Worm (Caenorhabditis elegans) whole organism, early embryonic: ENCODE results near the gene sre-27.

ENCODE experiments used
- B0310.2 ChIP-seq: sonication (generic microtip); optimal IDR thresholded peaks from 2 replicates; lab custom pipeline; 2016; ENCODE audit warnings: mild to moderate bottlenecking, missing genetic modification characterization, missing compliant biosample characterization
- F13C5.2 ChIP-seq: sonication (generic microtip); optimal IDR thresholded peaks from 2 replicates; lab custom pipeline; 2017; ENCODE audit warnings: mild to moderate bottlenecking, missing genetic modification characterization, inconsistent platforms, missing compliant biosample characterization
- aly-1 ChIP-seq: sonication (generic microtip); optimal IDR thresholded peaks from 2 replicates; lab custom pipeline; 2016; ENCODE audit warnings: missing genetic modification characterization, missing compliant biosample characterization
- ama-1 ChIP-seq: fragments of 150-350 bp; optimal IDR thresholded peaks from 2 replicates; lab custom pipeline; 2014
- ceh-13 ChIP-seq: fragments of 200-800 bp; sonication (Bioruptor generic); optimal IDR thresholded peaks from 2 replicates; lab custom pipeline; 2018; ENCODE audit warnings: mild to moderate bottlenecking, missing genetic modification characterization, missing compliant biosample characterization
- ceh-36 ChIP-seq: sonication (generic microtip); optimal IDR thresholded peaks from 2 replicates; lab custom pipeline; 2016; ENCODE audit warnings: missing genetic modification characterization, inconsistent platforms, missing compliant biosample characterization
- ets-7 ChIP-seq: sonication (generic microtip); optimal IDR thresholded peaks from 2 replicates; lab custom pipeline; 2016; ENCODE audit warnings: missing genotype, missing genetic modification characterization, missing compliant biosample characterization
- flt-1 ChIP-seq: fragments of 200-800 bp; sonication (Bioruptor generic); IDR thresholded peaks from 2 replicates; pipeline ENCODE4 v1.3.6; 2022; ENCODE audit warnings: missing genetic modification characterization, missing compliant biosample characterization
- hmbx-1 ChIP-seq: sonication (generic microtip); optimal IDR thresholded peaks from 2 replicates; lab custom pipeline; 2016; ENCODE audit warnings: mild to moderate bottlenecking, missing genetic modification characterization, missing compliant biosample characterization
- hmg-4 ChIP-seq: fragments of 200-800 bp; sonication (Bioruptor generic); optimal IDR thresholded peaks from 2 replicates; lab custom pipeline; 2018; ENCODE audit warnings: mild to moderate bottlenecking, missing genetic modification characterization, missing compliant biosample characterization
- hnd-1 ChIP-seq: sonication (generic microtip); optimal IDR thresholded peaks from 2 replicates; lab custom pipeline; 2016; ENCODE audit warnings: missing genetic modification characterization, missing compliant biosample characterization
- pes-1 ChIP-seq: fragments of 200-800 bp; sonication (Bioruptor generic); IDR thresholded peaks from 2 replicates; pipeline ENCODE4 v1.3.6; 2022; ENCODE audit warnings: missing genetic modification reagents, missing genetic modification characterization, missing compliant biosample characterization
- scrt-1 ChIP-seq: fragments of 200-800 bp; sonication (Bioruptor generic); IDR thresholded peaks from 2 replicates; pipeline ENCODE4 v1.3.6; 2022; ENCODE audit warnings: missing genetic modification characterization, missing compliant biosample characterization
- sea-1 ChIP-seq: fragments of 200-800 bp; sonication (Bioruptor generic); conservative IDR thresholded peaks from 2 replicates; pipeline ENCODE4 v1.3.6; 2022; ENCODE audit warnings: missing genetic modification characterization, missing compliant biosample characterization
- tbx-11 ChIP-seq: fragments of 200-800 bp; sonication (Bioruptor generic); IDR thresholded peaks from 2 replicates; pipeline ENCODE4 v1.3.6; 2022; ENCODE audit warnings: missing genetic modification characterization, missing compliant biosample characterization
- tbx-37 ChIP-seq: fragments of 200-800 bp; sonication (Bioruptor generic); conservative IDR thresholded peaks from 2 replicates; pipeline ENCODE4 v1.3.6; 2022; ENCODE audit warnings: missing genetic modification reagents, missing genetic modification characterization, missing compliant biosample characterization
- tra-4 ChIP-seq: sonication (generic microtip); optimal IDR thresholded peaks from 2 replicates; lab custom pipeline; 2017; ENCODE audit warnings: missing genetic modification characterization, missing compliant biosample characterization

sre-27 gene

ce11 chrII:12382625-12383562 is 34.5 kb downstream of the sre-27 start, which contains the start of gene btb-14:
btb-14 (plus strand) TSS chrII:12383463.
- TF ChIP-seq tbx-11 (GFP tag; lab: Robert Waterston, UW) (no peak), ama-1 (lab: Kevin White, UChicago) (no peak), hmg-4 (GFP tag; lab: Kevin White, UChicago) (no peak)

- TF ChIP-seq ceh-36 (tag; lab: Kevin White, UChicago) (peak; percentile 76), B0310.2 (tag; lab: Kevin White, UChicago) (no peak)
Measured at ce11 chrII:12380888-12381287, 36.5 kb downstream of the sre-27 start.

ce11 chrII:12379430-12379829 is 38.0 kb downstream of the sre-27 start, which contains the start of gene marc-5:
marc-5 (minus strand) TSS chrII:12379530.
- no peak for TF ChIP-seq ama-1 (lab: Kevin White, UChicago)
- TF ChIP-seq ceh-13 (GFP tag; lab: Kevin White, UChicago) = no peak

- TF ChIP-seq hmg-4 (GFP tag; lab: Kevin White, UChicago) = no peak
- no peak for TF ChIP-seq sea-1
- TF ChIP-seq tra-4 (tag; lab: Kevin White, UChicago) = no peak
- no peak for TF ChIP-seq tbx-37 (GFP tag; lab: Robert Waterston, UW)
- no peak for TF ChIP-seq flt-1 (GFP tag; lab: Robert Waterston, UW)
- no peak for TF ChIP-seq aly-1 (tag; lab: Kevin White, UChicago)
- TF ChIP-seq ama-1 (lab: Kevin White, UChicago) = no peak
- TF ChIP-seq hnd-1 (tag; lab: Kevin White, UChicago) = no peak
- TF ChIP-seq ceh-36 (tag; lab: Kevin White, UChicago) = no peak
- TF ChIP-seq ceh-13 (GFP tag; lab: Kevin White, UChicago) = no peak
- TF ChIP-seq F13C5.2 (tag; lab: Kevin White, UChicago) = no peak
- no peak for TF ChIP-seq scrt-1 (GFP tag; lab: Robert Waterston, UW)
- no peak for TF ChIP-seq tbx-11 (GFP tag; lab: Robert Waterston, UW)
- no peak for TF ChIP-seq hmbx-1
- TF ChIP-seq ets-7 = no peak
- no peak for TF ChIP-seq pes-1
- TF ChIP-seq B0310.2 (tag; lab: Kevin White, UChicago) = no peak
Measured at ce11 chrII:12378793-12379192, 38.6 kb downstream of the sre-27 start.

- no peak for TF ChIP-seq B0310.2 (tag; lab: Kevin White, UChicago)
Measured at ce11 chrII:12373921-12374320, 43.5 kb downstream of the sre-27 start.

ce11 chrII:12369202-12369601 is 48.2 kb downstream of the sre-27 start:
- no peak for TF ChIP-seq ceh-36 (tag; lab: Kevin White, UChicago)
- no peak for TF ChIP-seq ama-1 (lab: Kevin White, UChicago)
- TF ChIP-seq hnd-1 (tag; lab: Kevin White, UChicago) = no peak
- no peak for TF ChIP-seq F13C5.2 (tag; lab: Kevin White, UChicago)
- no peak for TF ChIP-seq ceh-13 (GFP tag; lab: Kevin White, UChicago)
- no peak for TF ChIP-seq aly-1 (tag; lab: Kevin White, UChicago)
- no peak for TF ChIP-seq B0310.2 (tag; lab: Kevin White, UChicago)
